Worm (Caenorhabditis elegans): ENCODE measurements around the gene srlf-17.

- TF ChIP-seq F39B2.1 (GFP tag; IDR thresholded peaks at IDR 0.05) = no peak
- TF ChIP-seq K12H6.12 (tag; optimal IDR thresholded peaks at IDR 0.05) = no peak
- TF ChIP-seq ztf-18 (tag; optimal IDR thresholded peaks at IDR 0.05) = no peak
- TF ChIP-seq fkh-3 (tag; optimal IDR thresholded peaks at IDR 0.05) = no peak
- no peak for TF ChIP-seq pha-4 (tag; optimal IDR thresholded peaks at IDR 0.05)
- TF ChIP-seq athp-1 (tag; optimal IDR thresholded peaks at IDR 0.05) = no peak
- no peak for TF ChIP-seq die-1 (tag; optimal IDR thresholded peaks at IDR 0.05)
- TF ChIP-seq ceh-40 (GFP tag; IDR thresholded peaks at IDR 0.05) = no peak
- TF ChIP-seq lin-26 (GFP tag; IDR thresholded peaks at IDR 0.05) = no peak
- TF ChIP-seq let-607 (tag; optimal IDR thresholded peaks at IDR 0.05) = no peak
- TF ChIP-seq snpc-4 (GFP tag; optimal IDR thresholded peaks at IDR 0.05) = no peak
- TF ChIP-seq snpc-4 (tag; optimal IDR thresholded peaks at IDR 0.05) = no peak
- TF ChIP-seq unc-62 (GFP tag; optimal IDR thresholded peaks at IDR 0.05) = no peak
- no peak for TF ChIP-seq T26A5.8 (tag; optimal IDR thresholded peaks at IDR 0.05)
- no peak for TF ChIP-seq lsl-1 (GFP tag; optimal IDR thresholded peaks at IDR 0.05)
Observed at ce11 chrIV:11103501-11103900, 993 bp upstream of the srlf-17 start.
